Fruit fly (Drosophila melanogaster) Kc167 (cell line): ENCODE data around the gene CycT.

Experiments used
- Myc ChIP-seq: fragments of >200 bp; optimal IDR thresholded peaks from 2 replicates; lab custom pipeline; 2017; ENCODE audit warnings: missing external identifiers
- Sin3A ChIP-seq: fragments of >200 bp; optimal IDR thresholded peaks from 2 replicates; lab custom pipeline; 2018; ENCODE audit warnings: missing external identifiers
- h ChIP-seq: fragments of >200 bp; optimal IDR thresholded peaks from 3 replicates; lab custom pipeline; 2018; ENCODE audit warnings: missing external identifiers
- insv ChIP-seq: fragments of >200 bp; optimal IDR thresholded peaks from 3 replicates; lab custom pipeline; 2018; ENCODE audit warnings: missing external identifiers
- psq ChIP-seq: fragments of >200 bp; optimal IDR thresholded peaks from 2 replicates; lab custom pipeline; 2017; ENCODE audit warnings: missing external identifiers
- ttk ChIP-seq: sonication (Bioruptor generic); optimal IDR thresholded peaks from 2 replicates; lab custom pipeline; 2017; ENCODE audit warnings: missing external identifiers

DNA sequence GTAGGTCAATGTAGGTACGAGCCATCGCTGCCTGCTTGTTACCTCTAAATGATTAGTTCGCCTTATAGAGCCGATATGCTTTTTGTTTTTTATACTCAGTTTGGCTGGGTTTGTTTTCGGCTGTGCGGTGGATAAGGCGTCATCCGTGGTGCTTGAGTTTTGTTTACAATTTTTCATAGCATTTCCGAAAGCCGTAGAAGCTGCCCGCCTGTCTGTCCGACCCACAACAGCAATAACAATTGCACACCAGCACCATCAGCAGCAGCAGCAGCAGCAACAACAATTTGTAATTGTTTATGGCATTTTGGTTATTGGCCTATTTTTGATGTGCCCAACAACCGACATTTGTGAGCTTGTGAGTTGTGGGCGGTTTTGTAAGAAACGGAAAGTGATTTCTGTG lies 11.1 kb upstream of the CycT start:
- TF ChIP-seq psq (no peak), h (lab: Kevin White, UChicago) (no peak), Sin3A (lab: Kevin White, UChicago) (no peak), Myc (lab: Kevin White, UChicago) (no peak), insv (no peak), ttk (no peak)
